Worm (Caenorhabditis elegans): ENCODE measurements around the gene dpy-19.

dpy-19 gene

DNA sequence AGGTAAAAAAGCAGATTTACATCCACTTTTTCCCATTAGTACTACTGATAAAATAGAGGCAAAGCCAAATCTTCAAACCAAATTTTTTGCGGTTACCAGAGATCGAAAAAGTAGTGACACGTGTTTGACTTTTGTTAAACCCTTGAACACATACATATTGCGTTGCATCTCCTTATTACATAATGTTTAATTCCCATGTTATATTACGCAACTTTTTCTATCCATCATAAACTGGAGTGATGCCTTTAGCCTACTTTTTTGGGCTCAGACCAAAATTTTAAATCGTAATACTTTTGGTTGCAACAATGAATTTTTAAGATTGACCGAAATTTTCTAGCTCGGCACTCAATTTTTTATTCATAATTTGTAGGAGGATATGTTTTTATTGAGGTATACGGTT is 45.3 kb downstream of the dpy-19 start:
- TF ChIP-seq lsy-2 (tag; optimal IDR thresholded peaks at IDR 0.05) (no peak), dmd-8 (GFP tag; IDR thresholded peaks at IDR 0.05) (no peak), mes-2 (tag; optimal IDR thresholded peaks at IDR 0.05; ENCODE audit: poor library complexity, severe bottlenecking) (no peak)

- TF ChIP-seq nhr-48 (tag; optimal IDR thresholded peaks at IDR 0.05) (no peak), lin-39 (tag; optimal IDR thresholded peaks at IDR 0.05) (no peak), rbr-2 (tag; optimal IDR thresholded peaks at IDR 0.05) (no peak), F10B5.3 (tag; optimal IDR thresholded peaks at IDR 0.05) (no peak), tra-1 (GFP tag; IDR thresholded peaks at IDR 0.05) (no peak), php-3 (GFP tag; IDR thresholded peaks at IDR 0.05) (no peak), T26A8.4 (GFP tag; IDR thresholded peaks at IDR 0.05) (no peak), mdl-1 (tag; optimal IDR thresholded peaks at IDR 0.05) (no peak), aly-2 (tag; optimal IDR thresholded peaks at IDR 0.05) (no peak), ztf-11 (tag; optimal IDR thresholded peaks at IDR 0.05) (no peak), ceh-28 (tag; optimal IDR thresholded peaks at IDR 0.05) (no peak), F37D6.2 (tag; optimal IDR thresholded peaks at IDR 0.05) (no peak), Y105C5A.15 (GFP tag; IDR thresholded peaks at IDR 0.05) (no peak), zag-1 (tag; optimal IDR thresholded peaks at IDR 0.05) (no peak), snpc-4 (tag; optimal IDR thresholded peaks at IDR 0.05) (no peak), mxl-2 (GFP tag; conservative IDR thresholded peaks at IDR 0.05) (no peak)
Measured at ce11 chrIII:8621002-8621401, 46.3 kb downstream of the dpy-19 start.

DNA sequence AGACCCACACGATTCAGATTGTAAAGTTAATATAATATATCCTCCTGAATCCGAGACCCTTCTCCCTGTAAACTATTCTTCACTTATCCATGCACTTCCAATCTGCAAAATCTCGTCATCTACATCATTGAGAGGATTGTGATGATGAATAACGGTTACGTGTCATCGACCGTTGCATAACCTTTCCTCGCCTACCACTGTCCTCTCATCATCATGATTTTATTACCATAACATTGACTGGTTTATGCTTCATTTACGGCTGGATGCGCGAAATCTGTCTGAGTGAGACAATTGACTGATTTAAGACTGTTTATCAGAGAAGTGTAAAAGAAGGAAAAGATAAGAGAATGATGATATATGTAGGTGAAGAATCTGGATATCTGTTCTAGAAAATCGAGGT is 47.0 kb downstream of the dpy-19 start:
- TF ChIP-seq php-3 (GFP tag; IDR thresholded peaks at IDR 0.05): no peak
- TF ChIP-seq lin-1 (GFP tag; IDR thresholded peaks at IDR 0.05): no peak
- no peak for TF ChIP-seq skn-1 (tag; optimal IDR thresholded peaks at IDR 0.05)
- TF ChIP-seq dmd-9 (GFP tag; IDR thresholded peaks at IDR 0.05): no peak
- TF ChIP-seq egl-27 (tag; optimal IDR thresholded peaks at IDR 0.05): no peak

DNA sequence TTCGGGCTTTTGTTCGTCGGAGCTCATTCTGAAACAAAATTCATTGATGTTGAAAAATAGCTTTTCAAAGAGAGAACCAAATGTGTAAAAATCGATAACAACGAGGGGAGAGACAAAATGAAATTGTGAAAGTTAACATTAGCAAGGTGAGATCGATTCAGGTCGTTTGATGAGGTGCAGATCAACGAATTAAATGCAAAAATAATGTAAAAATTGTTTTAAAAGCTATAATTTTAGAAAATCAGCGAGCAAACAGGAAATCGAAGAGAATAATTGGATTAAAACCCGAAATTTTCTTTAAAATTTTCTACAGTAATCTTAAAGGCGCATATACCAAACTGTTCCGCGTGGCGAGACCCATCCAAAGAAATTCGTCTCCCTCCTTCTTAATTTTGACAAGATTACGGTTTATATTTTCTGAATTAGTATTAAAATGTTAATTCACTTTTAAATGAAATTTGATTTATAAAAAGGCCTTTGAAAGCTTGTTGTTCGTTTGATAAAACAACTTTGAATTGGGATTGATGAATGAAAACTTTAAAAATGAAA is 48.8 kb downstream of the dpy-19 start, which contains the start of gene C13G5.2:
Gene C13G5.2, minus strand, starts transcription at position 51 of the 549 bp plus-strand sequence.
- TF ChIP-seq nhr-76 (tag; optimal IDR thresholded peaks at IDR 0.05) (no peak), spr-1 (tag; optimal IDR thresholded peaks at IDR 0.05) (no peak), arid-1 (GFP tag; conservative IDR thresholded peaks at IDR 0.05) (no peak), R02D3.7 (tag; optimal IDR thresholded peaks at IDR 0.05) (no peak), mep-1 (tag; optimal IDR thresholded peaks at IDR 0.05) (no peak), mdt-29 (GFP tag; IDR thresholded peaks at IDR 0.05) (no peak), D1046.2 (GFP tag; IDR thresholded peaks at IDR 0.05) (no peak), F10B5.3 (tag; optimal IDR thresholded peaks at IDR 0.05) (no peak), lin-1 (GFP tag; IDR thresholded peaks at IDR 0.05) (no peak), nhr-77 (tag; optimal IDR thresholded peaks at IDR 0.05) (no peak), gei-8 (GFP tag; optimal IDR thresholded peaks at IDR 0.05) (no peak), mes-2 (tag; optimal IDR thresholded peaks at IDR 0.05; ENCODE audit: poor library complexity, severe bottlenecking) (no peak), ceh-44 (GFP tag; IDR thresholded peaks at IDR 0.05) (no peak), tag-97 (GFP tag; IDR thresholded peaks at IDR 0.05) (no peak)

DNA sequence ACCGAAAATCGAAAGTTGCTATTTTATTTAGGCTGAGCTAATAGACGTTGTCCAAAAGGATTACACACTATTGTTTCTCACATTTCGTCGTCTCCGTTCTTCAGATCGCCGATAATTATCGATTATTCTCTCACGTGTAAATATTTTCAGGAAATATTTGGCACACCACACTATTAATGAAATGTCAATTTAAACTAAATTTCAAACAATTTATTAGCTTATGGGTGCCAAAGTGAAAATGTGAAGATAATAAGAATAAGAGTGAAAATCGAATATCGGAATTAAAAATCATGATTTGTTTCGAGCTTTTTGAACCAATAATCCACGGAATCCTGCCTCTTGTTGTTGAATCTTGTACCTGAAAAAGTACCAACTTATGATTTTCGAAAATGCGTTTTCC is 50.7 kb downstream of the dpy-19 start, which contains the start of gene C06E1.11:
Gene C06E1.11, minus strand, starts transcription at position 101 of the 400 bp plus-strand sequence.
- TF ChIP-seq mep-1 (tag; optimal IDR thresholded peaks at IDR 0.05): no peak
- TF ChIP-seq Y5F2A.4 (GFP tag; optimal IDR thresholded peaks at IDR 0.05): no peak
- no peak for TF ChIP-seq nhr-28 (tag; optimal IDR thresholded peaks at IDR 0.05)
- TF ChIP-seq D1046.2 (GFP tag; IDR thresholded peaks at IDR 0.05): no peak
- TF ChIP-seq ceh-28 (tag; optimal IDR thresholded peaks at IDR 0.05): no peak

Measured in whole organism, L4 larva.